Fruit fly (Drosophila melanogaster) whole organism, embryonic: ENCODE data around the gene Invadolysin.

Experiments
- Atf3 ChIP-seq: fragments of 200-800 bp; sonication (Bioruptor generic); optimal IDR thresholded peaks from 3 replicates; lab custom pipeline; 2016; ENCODE audit warnings: missing biosample characterization, missing genetic modification characterization
- Blimp-1 ChIP-seq: fragments of 200-800 bp; sonication (Bioruptor generic); optimal IDR thresholded peaks from 3 replicates; lab custom pipeline; 2018; ENCODE audit warnings: missing biosample characterization, missing genetic modification characterization, mild to moderate bottlenecking, moderate library complexity, missing genetic modification reagents
- CG10959 ChIP-seq: fragments of 200-800 bp; sonication (Bioruptor generic); IDR thresholded peaks from 2 replicates; pipeline ENCODE4 v1.3.6; 2022; ENCODE audit warnings: missing biosample characterization, missing genetic modification characterization
- CG11456 ChIP-seq: fragments of 200-800 bp; sonication (Bioruptor generic); IDR thresholded peaks from 3 replicates; pipeline ENCODE4 v1.3.6; 2022; ENCODE audit warnings: missing biosample characterization, missing genetic modification characterization
- CG11560 ChIP-seq: fragments of 200-800 bp; sonication (Bioruptor generic); IDR thresholded peaks from 3 replicates; pipeline ENCODE4 v1.3.6; 2022; ENCODE audit warnings: missing biosample characterization, missing genetic modification characterization
- CG12104 ChIP-seq: fragments of 200-800 bp; sonication (Bioruptor generic); optimal IDR thresholded peaks from 3 replicates; lab custom pipeline; 2016; ENCODE audit warnings: missing biosample characterization, missing genetic modification characterization
- CG13624 ChIP-seq: fragments of 200-800 bp; sonication (Bioruptor generic); optimal IDR thresholded peaks from 2 replicates; lab custom pipeline; 2016; ENCODE audit warnings: missing biosample characterization, missing genetic modification characterization
- CG13894 ChIP-seq: fragments of 200-800 bp; sonication (Bioruptor generic); optimal IDR thresholded peaks from 3 replicates; lab custom pipeline; 2018; ENCODE audit warnings: missing biosample characterization, mild to moderate bottlenecking, missing genetic modification characterization, moderate library complexity
- CG14860 ChIP-seq: fragments of 200-800 bp; sonication (Bioruptor generic); IDR thresholded peaks from 3 replicates; pipeline ENCODE4 v1.3.6; 2022; ENCODE audit warnings: missing biosample characterization, missing genetic modification characterization; ENCODE audit not compliant: partially characterized antibody
- CG30403 ChIP-seq: fragments of 200-800 bp; sonication (Bioruptor generic); optimal IDR thresholded peaks from 3 replicates; lab custom pipeline; 2016; ENCODE audit warnings: missing biosample characterization, missing genetic modification characterization
- CG31441 ChIP-seq: fragments of 200-800 bp; sonication (Bioruptor generic); IDR thresholded peaks from 2 replicates; pipeline ENCODE4 v1.3.6; 2022; ENCODE audit warnings: missing biosample characterization, missing genetic modification characterization
- CG3726 ChIP-seq: fragments of 200-800 bp; sonication (Bioruptor generic); IDR thresholded peaks from 3 replicates; pipeline ENCODE4, ENCODE4 v1.3.6; 2022; ENCODE audit warnings: missing biosample characterization, missing genetic modification characterization
- CG4854 ChIP-seq: fragments of 200-800 bp; sonication (Bioruptor generic); optimal IDR thresholded peaks from 2 replicates; lab custom pipeline; 2016; ENCODE audit warnings: missing biosample characterization, missing genetic modification characterization, inconsistent platforms
- CG5953 ChIP-seq: fragments of 200-800 bp; sonication (Bioruptor generic); IDR thresholded peaks from 2 replicates; pipeline ENCODE4 v1.3.6; 2022; ENCODE audit warnings: missing biosample characterization, missing genetic modification characterization
- CG6689 ChIP-seq: fragments of 200-800 bp; sonication (Bioruptor generic); IDR thresholded peaks from 2 replicates; pipeline ENCODE4 v1.3.6; 2022; ENCODE audit warnings: missing biosample characterization, missing genetic modification characterization
- CG7357 ChIP-seq: fragments of 200-800 bp; sonication (Bioruptor generic); IDR thresholded peaks from 3 replicates; pipeline ENCODE4 v1.3.6; 2022; ENCODE audit warnings: missing biosample characterization, missing genetic modification characterization
- CG8281 ChIP-seq: fragments of 200-800 bp; sonication (Bioruptor generic); optimal IDR thresholded peaks from 2 replicates; lab custom pipeline; 2018; ENCODE audit warnings: missing biosample characterization, mild to moderate bottlenecking, missing genetic modification characterization, moderate library complexity
- CG9215 ChIP-seq: fragments of 200-800 bp; sonication (Bioruptor generic); IDR thresholded peaks from 2 replicates; pipeline ENCODE4 v1.3.6; 2022; ENCODE audit warnings: missing biosample characterization, missing genetic modification characterization
- CG9797 ChIP-seq: fragments of 200-800 bp; sonication (Bioruptor generic); optimal IDR thresholded peaks from 3 replicates; lab custom pipeline; 2018; ENCODE audit warnings: missing biosample characterization, mild to moderate bottlenecking, missing genetic modification characterization
- Dip3 ChIP-seq: fragments of 200-800 bp; sonication (Bioruptor generic); optimal IDR thresholded peaks from 3 replicates; lab custom pipeline; 2016; ENCODE audit warnings: missing biosample characterization, missing genetic modification characterization
- Gug ChIP-seq: fragments of 200-800 bp; sonication (Bioruptor generic); IDR thresholded peaks from 4 replicates; pipeline ENCODE4 v1.3.6; 2022; ENCODE audit warnings: missing biosample characterization, missing genetic modification characterization
- H2.0 ChIP-seq: fragments of 200-800 bp; sonication (Bioruptor generic); IDR thresholded peaks from 2 replicates; pipeline ENCODE4 v1.3.6; 2022; ENCODE audit warnings: missing biosample characterization, missing genetic modification characterization
- HLH3B ChIP-seq: fragments of 200-800 bp; sonication (Bioruptor generic); IDR thresholded peaks from 2 replicates; pipeline ENCODE4 v1.3.6; 2022; ENCODE audit warnings: missing biosample characterization, missing genetic modification characterization
- HmgD ChIP-seq: fragments of 200-800 bp; sonication (Bioruptor generic); optimal IDR thresholded peaks from 3 replicates; lab custom pipeline; 2016; ENCODE audit warnings: missing biosample characterization, missing genetic modification characterization
- Lpt ChIP-seq: fragments of >200 bp; optimal IDR thresholded peaks from 2 replicates; lab custom pipeline; 2018; ENCODE audit warnings: missing biosample characterization, missing genetic modification characterization
- MBD-R2 ChIP-seq: fragments of 200-800 bp; sonication (Bioruptor generic); IDR thresholded peaks from 2 replicates; pipeline ENCODE4 v1.3.6; 2022; ENCODE audit warnings: missing biosample characterization, missing genetic modification characterization
- Mes4 ChIP-seq: fragments of 200-800 bp; sonication (Bioruptor generic); optimal IDR thresholded peaks from 2 replicates; lab custom pipeline; 2016; ENCODE audit warnings: missing biosample characterization, missing genetic modification characterization
- Nf-YC ChIP-seq: fragments of 200-800 bp; optimal IDR thresholded peaks from 3 replicates; lab custom pipeline; 2019; ENCODE audit warnings: missing biosample characterization, mild to moderate bottlenecking, missing genetic modification characterization, moderate library complexity
- Oaz ChIP-seq: fragments of 200-800 bp; sonication (Bioruptor generic); IDR thresholded peaks from 2 replicates; pipeline ENCODE4 v1.3.6; 2022; ENCODE audit warnings: missing biosample characterization, missing genetic modification characterization
- Rfx ChIP-seq: fragments of 200-800 bp; sonication (Bioruptor generic); IDR thresholded peaks from 2 replicates; pipeline ENCODE4 v1.3.6; 2022; ENCODE audit warnings: missing biosample characterization, missing genetic modification characterization
- Xbp1 ChIP-seq: fragments of 200-800 bp; sonication (Bioruptor generic); optimal IDR thresholded peaks from 3 replicates; lab custom pipeline; 2016; ENCODE audit warnings: missing biosample characterization, mild to moderate bottlenecking, missing genetic modification characterization
- abd-A ChIP-seq: fragments of 200-800 bp; sonication (Bioruptor generic); optimal IDR thresholded peaks from 3 replicates; lab custom pipeline; 2019; ENCODE audit warnings: missing biosample characterization, mild to moderate bottlenecking, missing genetic modification characterization, moderate library complexity
- bsh ChIP-seq, 2 experiments: fragments of 200-800 bp; sonication (Bioruptor generic); optimal IDR thresholded peaks; 2 replicates each; lab custom pipeline; 2017 to 2018; ENCODE audit warnings: mild to moderate bottlenecking in 2 of 2, missing biosample characterization in 2 of 2, missing genetic modification characterization in 2 of 2, moderate library complexity in 1 of 2
- chm ChIP-seq: fragments of 200-800 bp; sonication (Bioruptor generic); IDR thresholded peaks from 2 replicates; pipeline ENCODE4 v1.3.6; 2022; ENCODE audit warnings: missing biosample characterization, missing genetic modification characterization
- crp ChIP-seq, 2 experiments: fragments of 200-800 bp; sonication (Bioruptor generic); optimal IDR thresholded peaks; 2 replicates in 1 of 2; 3 replicates in 1 of 2; lab custom pipeline; 2017; ENCODE audit warnings: missing biosample characterization in 2 of 2, missing genetic modification characterization in 2 of 2, mild to moderate bottlenecking in 1 of 2, moderate library complexity in 1 of 2
- dimm ChIP-seq: fragments of 200-800 bp; sonication (Bioruptor generic); IDR thresholded peaks from 2 replicates; pipeline ENCODE4 v1.3.6; 2022; ENCODE audit warnings: missing biosample characterization, missing genetic modification characterization
- gem ChIP-seq: fragments of 200-800 bp; sonication (Bioruptor generic); optimal IDR thresholded peaks from 2 replicates; lab custom pipeline; 2019; ENCODE audit warnings: missing biosample characterization, mild to moderate bottlenecking, missing genetic modification characterization, moderate library complexity
- h ChIP-seq: fragments of >200 bp; optimal IDR thresholded peaks from 2 replicates; lab custom pipeline; 2017
- hth ChIP-seq: fragments of >200 bp; optimal IDR thresholded peaks from 2 replicates; lab custom pipeline; 2017; ENCODE audit warnings: inconsistent platforms
- jumu ChIP-seq: fragments of 200-800 bp; sonication (Bioruptor generic); optimal IDR thresholded peaks from 3 replicates; lab custom pipeline; 2016; ENCODE audit warnings: missing biosample characterization, missing genetic modification characterization
- maf-S ChIP-seq: fragments of 200-800 bp; sonication (Bioruptor generic); optimal IDR thresholded peaks from 2 replicates; lab custom pipeline; 2016; ENCODE audit warnings: missing biosample characterization, missing genetic modification characterization
- odd ChIP-seq: fragments of 200-800 bp; sonication (Bioruptor generic); optimal IDR thresholded peaks from 2 replicates; lab custom pipeline; 2017; ENCODE audit warnings: missing biosample characterization, mild to moderate bottlenecking, missing genetic modification characterization
- org-1 ChIP-seq: fragments of 200-800 bp; sonication (Bioruptor generic); optimal IDR thresholded peaks from 2 replicates; lab custom pipeline; 2017; ENCODE audit warnings: missing biosample characterization, missing genetic modification characterization
- pho ChIP-seq: fragments of 200-800 bp; sonication (Bioruptor generic); optimal IDR thresholded peaks from 2 replicates; lab custom pipeline; 2016; ENCODE audit warnings: missing biosample characterization, missing genetic modification characterization
- pros ChIP-seq: fragments of 200-800 bp; sonication (Bioruptor generic); optimal IDR thresholded peaks from 3 replicates; lab custom pipeline; 2019; ENCODE audit warnings: missing biosample characterization, mild to moderate bottlenecking, missing genetic modification characterization, moderate library complexity
- rib ChIP-seq: fragments of 200-800 bp; sonication (Bioruptor generic); IDR thresholded peaks from 2 replicates; pipeline ENCODE4 v1.3.6; 2022; ENCODE audit warnings: missing biosample characterization, missing genetic modification characterization
- schlank ChIP-seq: fragments of 200-800 bp; sonication (Bioruptor generic); optimal IDR thresholded peaks from 2 replicates; lab custom pipeline; 2018; ENCODE audit warnings: missing biosample characterization, mild to moderate bottlenecking, missing genetic modification characterization
- sd ChIP-seq: fragments of 200-800 bp; sonication (Bioruptor generic); optimal IDR thresholded peaks from 3 replicates; lab custom pipeline; 2018; ENCODE audit warnings: missing biosample characterization, mild to moderate bottlenecking, missing genetic modification characterization, moderate library complexity
- slou ChIP-seq: fragments of 200-800 bp; sonication (Bioruptor generic); optimal IDR thresholded peaks from 3 replicates; lab custom pipeline; 2016; ENCODE audit warnings: missing biosample characterization, missing genetic modification characterization
- sob ChIP-seq: fragments of 200-800 bp; sonication (Bioruptor generic); IDR thresholded peaks from 2 replicates; pipeline ENCODE4 v1.3.6; 2022; ENCODE audit warnings: missing biosample characterization, missing genetic modification characterization
- sqz ChIP-seq: fragments of 200-800 bp; sonication (Bioruptor generic); optimal IDR thresholded peaks from 3 replicates; lab custom pipeline; 2018; ENCODE audit warnings: missing biosample characterization, mild to moderate bottlenecking, missing genetic modification characterization
- ssp ChIP-seq: fragments of 200-800 bp; sonication (Bioruptor generic); IDR thresholded peaks from 2 replicates; pipeline ENCODE4 v1.3.6; 2022; ENCODE audit warnings: missing biosample characterization, missing genetic modification characterization
- tna ChIP-seq: fragments of 200-800 bp; sonication (Bioruptor generic); IDR thresholded peaks from 2 replicates; pipeline ENCODE4 v1.3.6; 2022; ENCODE audit warnings: missing biosample characterization, missing genetic modification characterization; ENCODE audit not compliant: partially characterized antibody
- wek ChIP-seq: fragments of 200-800 bp; sonication (Bioruptor generic); optimal IDR thresholded peaks from 3 replicates; lab custom pipeline; 2018; ENCODE audit warnings: missing biosample characterization, mild to moderate bottlenecking, missing genetic modification characterization, moderate library complexity

Gene Invadolysin

dm6 chr3R:10134341-10134668, 10.2 kb upstream of the Invadolysin start (continued):
- TF ChIP-seq CG7357 (GFP tag; lab: Robert Waterston, UW), result no peak
- peak; percentile 40 for TF ChIP-seq Xbp1 (GFP tag; lab: Kevin White, UChicago)
- peak; percentile 34 for TF ChIP-seq pho (GFP tag; lab: Kevin White, UChicago)
- TF ChIP-seq abd-A (tag; lab: Kevin White, UChicago), result no peak
- no peak for TF ChIP-seq sd (tag; lab: Kevin White, UChicago)
- TF ChIP-seq Dip3 (GFP tag; lab: Kevin White, UChicago), result peak; percentile 44
- TF ChIP-seq schlank, result no peak
- no peak for TF ChIP-seq Atf3 (GFP tag; lab: Kevin White, UChicago)
- TF ChIP-seq tna (GFP tag; lab: Robert Waterston, UW), result no peak
- no peak for TF ChIP-seq CG9215 (GFP tag; lab: Robert Waterston, UW)
- TF ChIP-seq Blimp-1 (GFP tag; lab: Kevin White, UChicago), result no peak
- TF ChIP-seq Oaz (GFP tag; lab: Robert Waterston, UW), result no peak
- TF ChIP-seq CG11456 (GFP tag; lab: Robert Waterston, UW), result no peak
- peak; percentile 28; the same call in 1 of the 2 replicates for TF ChIP-seq CG10959
- peak; percentile 7 for TF ChIP-seq CG4854 (GFP tag; lab: Kevin White, UChicago)
- no peak for TF ChIP-seq crp (GFP tag; optimal IDR thresholded peaks at IDR 0.05; lab: Kevin White, UChicago)
- no peak for TF ChIP-seq CG3726 (GFP tag; lab: Robert Waterston, UW)
- no peak for TF ChIP-seq CG11560 (tag; lab: Robert Waterston, UW)
- TF ChIP-seq odd (GFP tag; lab: Kevin White, UChicago), result no peak
- peak; percentile 45; the same call in 1 of the 2 replicates for TF ChIP-seq chm (GFP tag; lab: Robert Waterston, UW)
- no peak for TF ChIP-seq pros (GFP tag; lab: Kevin White, UChicago)
- peak; percentile 76 for TF ChIP-seq rib
- no peak for TF ChIP-seq Mes4 (GFP tag; lab: Kevin White, UChicago)
- TF ChIP-seq CG14860 (GFP tag; lab: Robert Waterston, UW), result no peak
- no peak for TF ChIP-seq ssp (GFP tag; lab: Robert Waterston, UW)
- TF ChIP-seq CG30403 (GFP tag; lab: Kevin White, UChicago), result peak; percentile 44
- TF ChIP-seq CG13624 (GFP tag; lab: Kevin White, UChicago), result peak; percentile 76
- peak; percentile 73 for TF ChIP-seq Rfx (GFP tag; lab: Robert Waterston, UW)
- no peak for TF ChIP-seq H2.0 (GFP tag; lab: Robert Waterston, UW)
- TF ChIP-seq hth, result no peak
- peak; percentile 6 for TF ChIP-seq CG13894
- TF ChIP-seq sqz (GFP tag; lab: Kevin White, UChicago), result no peak
- no peak for TF ChIP-seq slou
- no peak for TF ChIP-seq Lpt
- TF ChIP-seq CG31441 (GFP tag; lab: Robert Waterston, UW), result no peak
- peak; percentile 70 for TF ChIP-seq sob (GFP tag; lab: Robert Waterston, UW)
- peak; percentile 19 for TF ChIP-seq CG9797 (GFP tag; lab: Kevin White, UChicago)
- no peak for TF ChIP-seq CG6689
- no peak for TF ChIP-seq HLH3B
- no peak for TF ChIP-seq CG12104 (GFP tag; lab: Kevin White, UChicago)
- TF ChIP-seq CG5953 (GFP tag; lab: Robert Waterston, UW), result no peak
- peak; percentile 33 for TF ChIP-seq maf-S (GFP tag; lab: Kevin White, UChicago)
- TF ChIP-seq wek (GFP tag; lab: Kevin White, UChicago), result no peak
- TF ChIP-seq jumu (GFP tag; lab: Kevin White, UChicago), result peak; percentile 44
- TF ChIP-seq HmgD (GFP tag; lab: Kevin White, UChicago), result no peak
- peak; percentile 32; the same call in 1 of the 2 replicates for TF ChIP-seq MBD-R2
- TF ChIP-seq Nf-YC (tag; lab: Kevin White, UChicago), result no peak
- no peak for TF ChIP-seq Gug (GFP tag; lab: Robert Waterston, UW)
- TF ChIP-seq CG8281 (tag; lab: Kevin White, UChicago), result no peak
- no peak for TF ChIP-seq h (lab: Kevin White, UChicago)
- no peak for TF ChIP-seq gem
- TF ChIP-seq org-1 (GFP tag; lab: Kevin White, UChicago), result no peak
- TF ChIP-seq bsh (GFP tag; optimal IDR thresholded peaks at IDR 0.05; lab: Kevin White, UChicago), result peak in 1 of 2 experiments; percentile 13
- TF ChIP-seq dimm (GFP tag; lab: Robert Waterston, UW), result no peak
